Fruit fly (Drosophila melanogaster) S2 (cell line): Measurements from ENCODE around the gene UQCR-6.4L.

Experiments
- CG8478 ChIP-seq: fragments of >200 bp; optimal IDR thresholded peaks from 2 replicates; lab custom pipeline; 2018
- CTCF ChIP-seq, 2 experiments: fragments of >200 bp; optimal IDR thresholded peaks; 2 replicates each; lab custom pipeline; 2018

The UQCR-6.4L gene

dm6 chr3L:16615132-16615709 lies 48.7 kb downstream of the UQCR-6.4L start, which contains the start of gene Mo25:
Gene Mo25 (minus strand): TSS chr3L:16615472.
- TF ChIP-seq CTCF (optimal IDR thresholded peaks at IDR 0.05; lab: Kevin White, UChicago) (no peak), CG8478 (lab: Kevin White, UChicago) (no peak)
